Worm (Caenorhabditis elegans): ENCODE measurements around the gene anat-1.

ce11 chrIV:6792380-6793309 lies 22.0 kb downstream of the anat-1 start:
- 0 out of 2 replicates have a peak, but pooled peaks have one; percentile 13 for TF ChIP-seq arid-1 (GFP tag; conservative IDR thresholded peaks at IDR 0.05)
- TF ChIP-seq pha-4 (GFP tag; IDR thresholded peaks at IDR 0.05): peak; percentile 54; the same call in 1 of the 2 replicates
- no peak for TF ChIP-seq pha-4 (tag; optimal IDR thresholded peaks at IDR 0.05)
- no peak for TF ChIP-seq zag-1 (tag; optimal IDR thresholded peaks at IDR 0.05)
- TF ChIP-seq ztf-11 (tag; optimal IDR thresholded peaks at IDR 0.05): no peak
- TF ChIP-seq snpc-4 (tag; optimal IDR thresholded peaks at IDR 0.05): peak; percentile 56
- TF ChIP-seq aly-2 (tag; optimal IDR thresholded peaks at IDR 0.05): no peak
- no peak for TF ChIP-seq nhr-25 (tag; optimal IDR thresholded peaks at IDR 0.05; ENCODE audit: borderline replicate concordance, insufficient read depth)
